Fruit fly (Drosophila melanogaster): ENCODE data around the gene PH4alphaNE2.

- TF ChIP-seq CG33017 (tag; optimal IDR thresholded peaks at IDR 0.05) (no peak), kay (GFP tag; ENCODE audit: borderline replicate concordance) (no peak), pad (GFP tag; optimal IDR thresholded peaks at IDR 0.05) (no peak), cnc (optimal IDR thresholded peaks at IDR 0.05) (no peak), Crg-1 (GFP tag; optimal IDR thresholded peaks at IDR 0.05) (no peak), ovo (GFP tag; optimal IDR thresholded peaks at IDR 0.05) (no peak), cic (GFP tag; optimal IDR thresholded peaks at IDR 0.05) (no peak), CG7101 (tag; optimal IDR thresholded peaks at IDR 0.05) (no peak), CG7045 (GFP tag; optimal IDR thresholded peaks at IDR 0.05) (no peak), CG5204 (GFP tag; optimal IDR thresholded peaks at IDR 0.05) (no peak)
Observed at dm6 chr3R:30518274-30518873, 6.4 kb upstream of the PH4alphaNE2 start.
